Fruit fly (Drosophila melanogaster) whole organism, adult: ENCODE data around the gene eIF3l.

Experiments
- CG11617 ChIP-seq: fragments of 200-800 bp; sonication (Bioruptor generic); optimal IDR thresholded peaks from 2 replicates; lab custom pipeline; 2017; ENCODE audit warnings: mild to moderate bottlenecking, missing biosample characterization, missing genetic modification reagents, missing genetic modification characterization
- CG12768 ChIP-seq: fragments of 200-800 bp; sonication (Bioruptor generic); optimal IDR thresholded peaks from 2 replicates; lab custom pipeline; 2017; ENCODE audit warnings: missing biosample characterization, missing genetic modification characterization, mild to moderate bottlenecking, moderate library complexity, missing genetic modification reagents
- CG14711 ChIP-seq: fragments of 200-800 bp; sonication (Bioruptor generic); optimal IDR thresholded peaks from 2 replicates; lab custom pipeline; 2018; ENCODE audit warnings: missing biosample characterization, mild to moderate bottlenecking, missing genetic modification characterization, moderate library complexity
- CG1620 ChIP-seq: fragments of 200-800 bp; sonication (Bioruptor generic); optimal IDR thresholded peaks from 2 replicates; lab custom pipeline; 2016; ENCODE audit warnings: missing biosample characterization, missing genetic modification characterization
- CG33017 ChIP-seq: fragments of 200-800 bp; sonication (Bioruptor generic); optimal IDR thresholded peaks from 2 replicates; lab custom pipeline; 2018; ENCODE audit warnings: missing biosample characterization, mild to moderate bottlenecking, missing genetic modification characterization, moderate library complexity
- CG5204 ChIP-seq: fragments of 200-800 bp; sonication (Bioruptor generic); optimal IDR thresholded peaks from 2 replicates; lab custom pipeline; 2016; ENCODE audit warnings: missing biosample characterization, missing genetic modification characterization
- CG7045 ChIP-seq: fragments of 200-800 bp; sonication (Bioruptor generic); optimal IDR thresholded peaks from 2 replicates; lab custom pipeline; 2017; ENCODE audit warnings: missing biosample characterization, mild to moderate bottlenecking, missing genetic modification characterization
- CG7101 ChIP-seq: fragments of 200-800 bp; sonication (Bioruptor generic); optimal IDR thresholded peaks from 2 replicates; lab custom pipeline; 2018; ENCODE audit warnings: missing biosample characterization, mild to moderate bottlenecking, missing genetic modification characterization, moderate library complexity
- Clk ChIP-seq: fragments of 200-800 bp; sonication (Bioruptor generic); optimal IDR thresholded peaks from 2 replicates; lab custom pipeline; 2017; ENCODE audit warnings: missing biosample characterization, missing genetic modification characterization
- Crg-1 ChIP-seq: fragments of 200-800 bp; sonication (Bioruptor generic); optimal IDR thresholded peaks from 2 replicates; lab custom pipeline; 2016; ENCODE audit warnings: missing biosample characterization, missing genetic modification characterization
- Hr96 ChIP-seq: fragments of 200-800 bp; sonication (Bioruptor generic); optimal IDR thresholded peaks from 2 replicates; lab custom pipeline; 2016; ENCODE audit warnings: missing biosample characterization, missing genetic modification characterization
- Mnt ChIP-seq: fragments of 200-800 bp; sonication (Bioruptor generic); optimal IDR thresholded peaks from 2 replicates; lab custom pipeline; 2016; ENCODE audit warnings: missing biosample characterization, mild to moderate bottlenecking, missing genetic modification characterization
- bab1 ChIP-seq: fragments of 200-800 bp; sonication (Bioruptor generic); optimal IDR thresholded peaks from 3 replicates; lab custom pipeline; 2019; ENCODE audit warnings: missing biosample characterization, mild to moderate bottlenecking, missing genetic modification characterization, moderate library complexity
- cic ChIP-seq: fragments of 200-800 bp; sonication (Bioruptor generic); optimal IDR thresholded peaks from 2 replicates; lab custom pipeline; 2017; ENCODE audit warnings: missing biosample characterization, mild to moderate bottlenecking, missing genetic modification characterization, moderate library complexity
- cnc ChIP-seq, 2 experiments: fragments of >200 bp; optimal IDR thresholded peaks; 2 replicates each; lab custom pipeline; 2017
- kay ChIP-seq: fragments of 200-800 bp; sonication (Bioruptor generic); peaks from one replicate; lab custom pipeline; 2016; ENCODE audit warnings: missing biosample characterization, missing genetic modification characterization, borderline replicate concordance
- ovo ChIP-seq: fragments of 200-800 bp; sonication (Bioruptor generic); optimal IDR thresholded peaks from 2 replicates; lab custom pipeline; 2016; ENCODE audit warnings: missing biosample characterization, missing genetic modification characterization
- pad ChIP-seq: fragments of 200-800 bp; sonication (Bioruptor generic); optimal IDR thresholded peaks from 3 replicates; lab custom pipeline; 2017; ENCODE audit warnings: missing biosample characterization, missing genetic modification characterization, mild to moderate bottlenecking, moderate library complexity, missing genetic modification reagents
- tj ChIP-seq: fragments of 200-800 bp; sonication (Bioruptor generic); optimal IDR thresholded peaks from 3 replicates; lab custom pipeline; 2017; ENCODE audit warnings: missing biosample characterization, mild to moderate bottlenecking, missing genetic modification characterization, moderate library complexity
- toe ChIP-seq: fragments of 200-800 bp; sonication (Bioruptor generic); optimal IDR thresholded peaks from 2 replicates; lab custom pipeline; 2016; ENCODE audit warnings: missing biosample characterization, missing genetic modification characterization

eIF3l gene

dm6 chr3L:12107378-12107777 lies 38.5 kb downstream of the eIF3l start:
- TF ChIP-seq Clk (GFP tag; lab: Kevin White, UChicago) (no peak), CG14711 (tag; lab: Kevin White, UChicago) (no peak), Mnt (GFP tag; lab: Kevin White, UChicago) (no peak), CG7101 (tag; lab: Kevin White, UChicago) (no peak), tj (GFP tag; lab: Kevin White, UChicago) (no peak), CG11617 (GFP tag; lab: Kevin White, UChicago) (no peak), bab1 (GFP tag; lab: Kevin White, UChicago) (no peak)

dm6 chr3L:12101924-12102383 lies 43.9 kb downstream of the eIF3l start:
- TF ChIP-seq kay (GFP tag; lab: Kevin White, UChicago) (no peak), CG12768 (GFP tag; lab: Kevin White, UChicago) (no peak), Crg-1 (GFP tag; lab: Kevin White, UChicago) (no peak), CG11617 (GFP tag; lab: Kevin White, UChicago) (no peak), cnc (optimal IDR thresholded peaks at IDR 0.05; lab: Kevin White, UChicago) (no peak), bab1 (GFP tag; lab: Kevin White, UChicago) (no peak), tj (GFP tag; lab: Kevin White, UChicago) (no peak), pad (GFP tag; lab: Kevin White, UChicago) (no peak), cic (GFP tag; lab: Kevin White, UChicago) (no peak), toe (GFP tag; lab: Kevin White, UChicago) (no peak)

DNA sequence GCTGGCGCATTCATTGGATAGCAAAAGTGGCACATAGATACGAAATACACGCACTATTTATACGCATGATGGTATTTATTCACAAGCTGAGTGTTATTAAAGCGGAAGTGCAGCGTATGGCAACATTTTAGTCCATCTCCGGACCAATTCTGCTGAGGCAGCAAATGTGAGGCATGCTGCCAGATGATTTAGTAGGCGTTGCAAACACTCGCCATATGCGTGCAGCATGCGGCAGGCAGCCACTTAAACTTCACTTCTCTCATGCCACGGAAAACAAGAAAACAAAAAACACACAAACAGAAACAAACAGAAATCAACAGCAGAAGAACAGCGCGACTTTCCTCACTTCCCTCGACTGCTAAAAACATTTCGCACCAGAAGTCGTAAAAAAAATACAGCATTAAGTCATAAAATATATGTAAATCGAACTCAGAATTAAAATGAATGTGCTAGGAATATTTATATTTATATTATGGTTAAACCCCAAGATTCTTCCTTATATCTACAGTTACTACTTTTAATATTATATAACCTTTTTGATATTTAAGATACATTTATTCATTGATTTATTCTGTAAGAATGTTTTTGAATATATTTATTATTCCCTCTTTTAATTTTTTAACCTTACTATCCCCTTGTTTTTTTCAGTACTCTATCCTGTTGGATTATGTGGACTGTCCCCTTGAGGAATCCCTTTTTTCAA lies 46.4 kb downstream of the eIF3l start:
- TF ChIP-seq CG7101 (tag; lab: Kevin White, UChicago) (no peak), CG7045 (no peak), ovo (no peak), cnc (optimal IDR thresholded peaks at IDR 0.05; lab: Kevin White, UChicago) (no peak), CG5204 (GFP tag; lab: Kevin White, UChicago) (no peak)

dm6 chr3L:12096799-12097662 lies 48.9 kb downstream of the eIF3l start:
- TF ChIP-seq CG1620, result no peak
- no peak for TF ChIP-seq ovo
- TF ChIP-seq Hr96 (GFP tag; lab: Kevin White, UChicago), result no peak
- no peak for TF ChIP-seq tj (GFP tag; lab: Kevin White, UChicago)
- TF ChIP-seq CG7101 (tag; lab: Kevin White, UChicago), result no peak
- no peak for TF ChIP-seq bab1 (GFP tag; lab: Kevin White, UChicago)
- TF ChIP-seq cnc (optimal IDR thresholded peaks at IDR 0.05; lab: Kevin White, UChicago), result no peak
- TF ChIP-seq CG12768 (GFP tag; lab: Kevin White, UChicago), result no peak
- TF ChIP-seq Mnt (GFP tag; lab: Kevin White, UChicago), result no peak
- no peak for TF ChIP-seq CG7045
- TF ChIP-seq kay (GFP tag; lab: Kevin White, UChicago), result no peak
- TF ChIP-seq Crg-1 (GFP tag; lab: Kevin White, UChicago), result no peak
- TF ChIP-seq CG14711 (tag; lab: Kevin White, UChicago), result no peak
- TF ChIP-seq CG33017 (tag; lab: Kevin White, UChicago), result no peak
- TF ChIP-seq CG5204 (GFP tag; lab: Kevin White, UChicago), result no peak
- TF ChIP-seq cic (GFP tag; lab: Kevin White, UChicago), result no peak
- TF ChIP-seq pad (GFP tag; lab: Kevin White, UChicago), result no peak

- TF ChIP-seq pad (GFP tag; lab: Kevin White, UChicago) (no peak), Crg-1 (GFP tag; lab: Kevin White, UChicago) (no peak), CG7101 (tag; lab: Kevin White, UChicago) (no peak), CG14711 (tag; lab: Kevin White, UChicago) (no peak), CG1620 (no peak), ovo (no peak), cnc (optimal IDR thresholded peaks at IDR 0.05; lab: Kevin White, UChicago) (no peak), cic (GFP tag; lab: Kevin White, UChicago) (no peak), kay (GFP tag; lab: Kevin White, UChicago) (no peak), tj (GFP tag; lab: Kevin White, UChicago) (no peak), CG5204 (GFP tag; lab: Kevin White, UChicago) (no peak), CG33017 (tag; lab: Kevin White, UChicago) (no peak), CG12768 (GFP tag; lab: Kevin White, UChicago) (no peak), CG11617 (GFP tag; lab: Kevin White, UChicago) (no peak), CG7045 (no peak), Mnt (GFP tag; lab: Kevin White, UChicago) (no peak), toe (GFP tag; lab: Kevin White, UChicago) (no peak), Hr96 (GFP tag; lab: Kevin White, UChicago) (no peak), bab1 (GFP tag; lab: Kevin White, UChicago) (no peak)
Observed at dm6 chr3L:12095960-12096359, 49.9 kb downstream of the eIF3l start.
